Worm (Caenorhabditis elegans) whole organism, young adult: ENCODE data around the gene D1054.3.

Source experiments
- ZK185.1 ChIP-seq: sonication (generic microtip); optimal IDR thresholded peaks from 2 replicates; lab custom pipeline; 2016; ENCODE audit warnings: mild to moderate bottlenecking, missing genetic modification characterization, missing compliant biosample characterization; ENCODE audit not compliant: poor library complexity, severe bottlenecking
- ama-1 ChIP-seq, 3 experiments: fragments of 150-350 bp in 1 of 3; sonication (generic microtip) in 2 of 3; optimal IDR thresholded peaks; 2 replicates each; lab custom pipeline; 2014 to 2018; ENCODE audit warnings: missing biosample characterization in 2 of 3, missing genetic modification characterization in 2 of 3, missing genetic modification reagents in 2 of 3
- ceh-100 ChIP-seq: fragments of 200-800 bp; sonication (Bioruptor generic); IDR thresholded peaks from 2 replicates; pipeline ENCODE4 v1.3.6; 2022; ENCODE audit warnings: missing genetic modification reagents, missing genetic modification characterization, missing compliant biosample characterization
- dox-1 ChIP-seq: fragments of 200-800 bp; sonication (Bioruptor generic); IDR thresholded peaks from 2 replicates; pipeline ENCODE4 v1.3.6; 2022; ENCODE audit warnings: missing genetic modification reagents, missing genetic modification characterization, missing compliant biosample characterization
- hmg-1.2 ChIP-seq: fragments of 200-800 bp; sonication (Bioruptor generic); IDR thresholded peaks from 2 replicates; pipeline ENCODE4 v1.3.6; 2022; ENCODE audit warnings: missing genetic modification reagents, missing genetic modification characterization, missing compliant biosample characterization
- pha-4 ChIP-seq: fragments of 150-350 bp; sonication (generic microtip); optimal IDR thresholded peaks from 2 replicates; lab custom pipeline; 2014; ENCODE audit warnings: missing biosample characterization, missing genetic modification reagents, missing genetic modification characterization
- snpc-4 ChIP-seq, 5 experiments: fragments of 150-350 bp in 1 of 5; sonication (generic microtip) in 4 of 5; optimal IDR thresholded peaks; 2 replicates each; lab custom pipeline; 2014 to 2018; ENCODE audit warnings: missing genetic modification characterization in 5 of 5, missing biosample characterization in 3 of 5, antibody characterized with exemption in 2 of 5, mild to moderate bottlenecking in 2 of 5, missing compliant biosample characterization in 2 of 5, missing genotype in 2 of 5, moderate library complexity in 2 of 5, missing genetic modification reagents in 1 of 5
- unc-62 ChIP-seq: fragments of 150-350 bp; optimal IDR thresholded peaks from 2 replicates; lab custom pipeline; 2014; ENCODE audit warnings: missing biosample characterization, missing genetic modification reagents, missing genetic modification characterization

ce11 chrV:10736756-10737155 is 34.5 kb upstream of the D1054.3 start, which contains the start of the genes mre-11 and wdr-5.3:
- no peak for TF ChIP-seq unc-62
- TF ChIP-seq ama-1 (optimal IDR thresholded peaks at IDR 0.05; lab: Kevin White, UChicago), result no peak
- no peak for TF ChIP-seq ama-1 (GFP tag; optimal IDR thresholded peaks at IDR 0.05; lab: Kevin White, UChicago)
- peak; percentile 70 for TF ChIP-seq ZK185.1 (tag; lab: Kevin White, UChicago)
- TF ChIP-seq snpc-4 (GFP tag; optimal IDR thresholded peaks at IDR 0.05; lab: Kevin White, UChicago), result no peak
- peak in 1 of 4 experiments; percentile 44 for TF ChIP-seq snpc-4 (tag; optimal IDR thresholded peaks at IDR 0.05; lab: Kevin White, UChicago)
- TF ChIP-seq pha-4, result no peak
- TF ChIP-seq hmg-1.2 (GFP tag; lab: Robert Waterston, UW), result peak; percentile 21; the same call in 1 of the 2 replicates
- peak; percentile 69; the same call in 1 of the 2 replicates for TF ChIP-seq dox-1 (GFP tag; lab: Robert Waterston, UW)
- TF ChIP-seq ceh-100, result peak; percentile 38; the same call in 1 of the 2 replicates
